Worm (Caenorhabditis elegans) whole organism, L1 larva: ENCODE measurements around the gene K09C4.9.

Experiments
- fkh-10 ChIP-seq: sonication (generic microtip); optimal IDR thresholded peaks from 2 replicates; lab custom pipeline; 2017; ENCODE audit warnings: missing biosample characterization, missing genetic modification reagents, missing genetic modification characterization
- fos-1 ChIP-seq: fragments of 150-350 bp; optimal IDR thresholded peaks from 2 replicates; lab custom pipeline; 2014; ENCODE audit warnings: missing biosample characterization, missing genetic modification characterization
- lin-14 ChIP-seq: fragments of 200-800 bp; sonication (Bioruptor generic); optimal IDR thresholded peaks from 2 replicates; lab custom pipeline; 2018; ENCODE audit warnings: mild to moderate bottlenecking, missing genetic modification characterization, moderate library complexity, missing compliant biosample characterization
- nhr-12 ChIP-seq: sonication (generic microtip); optimal IDR thresholded peaks from 2 replicates; lab custom pipeline; 2017; ENCODE audit warnings: missing biosample characterization, missing genetic modification characterization
- nhr-28 ChIP-seq: fragments of 150-350 bp; optimal IDR thresholded peaks from 2 replicates; lab custom pipeline; 2014; ENCODE audit warnings: missing biosample characterization, missing genetic modification characterization
- unc-62 ChIP-seq: fragments of 150-350 bp; optimal IDR thresholded peaks from 2 replicates; lab custom pipeline; 2014; ENCODE audit warnings: missing biosample characterization, missing genetic modification reagents, missing genetic modification characterization

ce11 chrX:3310702-3311101 lies 39.1 kb upstream of the K09C4.9 start:
- TF ChIP-seq unc-62 (GFP tag; lab: Kevin White, UChicago) (no peak), nhr-28 (tag; lab: Kevin White, UChicago) (no peak), lin-14 (GFP tag; lab: Kevin White, UChicago) (no peak), fkh-10 (GFP tag; lab: Kevin White, UChicago) (no peak), nhr-12 (tag; lab: Kevin White, UChicago) (no peak), fos-1 (tag; lab: Kevin White, UChicago) (no peak)
